Fruit fly (Drosophila melanogaster) whole organism: ENCODE measurements around the gene TM9SF4.

Experiments used
- CG8478 ChIP-seq: fragments of >200 bp; optimal IDR thresholded peaks from 2 replicates; lab custom pipeline; 2018; ENCODE audit warnings: inconsistent platforms
- Dll ChIP-seq: fragments of >200 bp; optimal IDR thresholded peaks from 2 replicates; lab custom pipeline; 2017
- EcR ChIP-seq, 2 experiments: fragments of >200 bp; optimal IDR thresholded peaks; 2 replicates each; lab custom pipeline; 2017; ENCODE audit warnings: missing biosample characterization in 2 of 2, missing genetic modification characterization in 2 of 2, missing genetic modification reagents in 2 of 2
- pan ChIP-seq: fragments of >200 bp; optimal IDR thresholded peaks from 2 replicates; lab custom pipeline; 2017
- psq ChIP-seq: fragments of >200 bp; optimal IDR thresholded peaks from 2 replicates; lab custom pipeline; 2017
- usp ChIP-seq: fragments of >200 bp; optimal IDR thresholded peaks from 2 replicates; lab custom pipeline; 2017; ENCODE audit warnings: missing biosample characterization, missing genetic modification characterization, mixed read lengths

The TM9SF4 gene

DNA sequence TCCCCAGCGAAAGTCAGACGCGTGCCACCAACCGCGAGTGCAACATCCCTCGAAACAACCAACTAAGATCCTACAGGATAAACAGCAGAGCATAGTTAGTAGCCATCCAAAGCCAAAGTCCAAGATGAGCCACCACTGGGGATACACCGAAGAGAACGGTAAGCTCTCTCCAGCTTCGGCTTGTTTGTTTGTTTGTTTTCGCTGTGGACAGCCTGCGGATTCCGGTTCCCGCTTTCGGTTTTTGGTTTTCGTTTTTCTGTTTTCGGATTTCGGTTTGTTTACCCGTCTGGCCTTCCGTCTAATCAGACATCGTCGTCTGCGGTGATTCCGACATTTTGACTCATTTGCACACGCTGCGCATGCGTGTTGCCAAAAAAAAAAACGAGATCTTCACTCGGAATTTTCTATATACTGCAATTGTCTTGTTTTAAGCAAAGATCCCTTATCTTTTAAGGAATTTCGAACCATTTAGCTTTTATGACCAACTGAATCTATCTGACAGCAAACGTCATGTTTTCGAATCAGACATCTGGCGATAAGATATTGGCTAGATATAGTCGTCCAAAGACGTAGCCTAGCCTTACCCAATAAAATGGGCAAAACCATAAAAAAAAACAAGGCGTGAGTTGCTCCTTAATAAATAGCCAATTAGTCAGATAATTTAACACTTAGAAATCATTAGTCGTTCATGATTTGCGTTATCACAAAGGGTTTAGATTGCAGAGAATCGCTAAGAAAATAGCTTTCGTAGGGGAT lies 57.2 kb downstream of the TM9SF4 start:
- TF ChIP-seq psq (lab: Kevin White, UChicago) = no peak

DNA sequence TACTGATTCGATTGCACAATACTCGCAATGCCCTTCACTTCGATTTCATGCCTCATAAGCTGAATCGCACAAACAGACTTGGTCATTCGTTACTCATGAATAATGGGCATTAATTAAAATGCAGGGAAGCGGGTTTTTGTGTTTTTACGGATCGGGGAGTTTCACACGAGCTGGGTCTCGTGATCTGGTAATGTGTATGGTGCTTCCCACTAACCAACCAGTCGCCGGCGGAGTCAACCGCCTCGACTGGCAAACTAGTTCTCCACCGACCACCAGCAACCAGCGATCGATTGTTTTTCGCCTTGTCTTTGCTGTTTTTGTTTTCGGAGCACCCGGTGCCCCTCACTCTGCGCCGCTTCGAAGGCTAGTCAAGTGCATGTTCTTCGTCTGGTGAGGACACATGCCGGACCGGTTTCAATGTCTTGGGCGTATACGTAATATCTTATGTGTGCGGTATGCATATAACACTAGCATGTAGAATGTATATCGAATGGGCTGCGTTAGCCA lies 57.9 kb downstream of the TM9SF4 start:
- TF ChIP-seq usp (GFP tag; lab: Kevin White, UChicago) (no peak), CG8478 (lab: Kevin White, UChicago) (no peak), psq (lab: Kevin White, UChicago) (no peak), pan (lab: Kevin White, UChicago) (no peak), EcR (GFP tag; optimal IDR thresholded peaks at IDR 0.05; lab: Kevin White, UChicago) (no peak), Dll (lab: Kevin White, UChicago) (no peak)

DNA sequence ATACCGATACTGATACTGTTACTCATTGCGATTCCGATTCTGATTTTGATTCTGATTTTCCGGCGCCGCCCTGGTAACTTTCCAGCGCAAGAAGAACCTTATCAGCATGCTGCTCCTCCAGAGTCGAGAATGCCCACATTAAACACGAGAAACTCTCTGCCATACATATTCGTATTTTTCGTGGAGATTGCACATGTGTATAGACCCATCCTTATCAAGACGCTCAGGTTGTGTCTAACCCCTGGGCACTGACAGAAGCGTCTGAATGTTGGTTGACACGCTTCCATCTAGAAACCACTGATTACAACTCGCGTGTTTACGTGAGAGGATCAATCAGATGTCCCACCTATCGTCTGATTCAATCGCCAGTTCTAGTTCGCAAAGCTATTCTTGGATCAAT lies 58.4 kb downstream of the TM9SF4 start:
- no peak for TF ChIP-seq pan (lab: Kevin White, UChicago)

DNA sequence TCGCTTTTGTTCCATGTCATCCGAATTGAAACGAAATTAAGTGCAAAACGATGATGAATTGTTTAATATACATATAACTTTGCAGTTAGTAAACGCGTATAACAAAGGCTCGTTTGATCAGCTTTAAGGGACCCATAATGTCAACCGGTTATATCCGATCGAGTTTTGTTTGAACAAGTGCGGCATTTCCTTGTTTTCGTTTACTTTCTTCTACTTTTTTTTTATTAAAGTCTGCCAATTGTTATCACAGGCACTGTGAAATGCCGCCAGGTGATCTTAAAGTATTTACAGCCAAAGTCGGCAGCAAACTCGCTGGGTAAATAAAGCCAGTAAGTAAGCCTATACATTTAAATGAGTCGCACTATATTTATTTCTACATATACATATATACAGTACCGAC lies 60.3 kb downstream of the TM9SF4 start:
- TF ChIP-seq psq (lab: Kevin White, UChicago) (no peak), usp (GFP tag; lab: Kevin White, UChicago) (no peak)

DNA sequence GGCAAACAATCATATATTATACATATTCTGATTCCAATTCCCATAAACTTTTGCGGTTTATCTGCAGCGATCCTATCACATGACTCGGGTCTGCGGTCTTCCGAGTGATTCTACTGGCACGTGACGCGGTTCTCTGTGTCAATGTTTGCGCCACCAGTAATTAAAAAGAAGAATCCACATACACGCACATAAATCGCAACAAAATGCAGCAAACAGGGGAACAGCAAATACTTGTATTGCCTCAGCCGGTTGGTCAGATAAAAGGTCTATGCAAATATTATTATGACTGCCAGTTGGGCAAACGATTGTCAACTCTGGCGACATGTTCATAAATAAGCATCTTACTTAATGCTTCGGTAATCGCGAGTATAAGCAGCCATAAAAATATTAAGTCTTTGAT lies 61.2 kb downstream of the TM9SF4 start:
- TF ChIP-seq CG8478 (lab: Kevin White, UChicago) (no peak), Dll (lab: Kevin White, UChicago) (no peak), psq (lab: Kevin White, UChicago) (no peak), usp (GFP tag; lab: Kevin White, UChicago) (no peak), pan (lab: Kevin White, UChicago) (no peak), EcR (GFP tag; optimal IDR thresholded peaks at IDR 0.05; lab: Kevin White, UChicago) (no peak)

DNA sequence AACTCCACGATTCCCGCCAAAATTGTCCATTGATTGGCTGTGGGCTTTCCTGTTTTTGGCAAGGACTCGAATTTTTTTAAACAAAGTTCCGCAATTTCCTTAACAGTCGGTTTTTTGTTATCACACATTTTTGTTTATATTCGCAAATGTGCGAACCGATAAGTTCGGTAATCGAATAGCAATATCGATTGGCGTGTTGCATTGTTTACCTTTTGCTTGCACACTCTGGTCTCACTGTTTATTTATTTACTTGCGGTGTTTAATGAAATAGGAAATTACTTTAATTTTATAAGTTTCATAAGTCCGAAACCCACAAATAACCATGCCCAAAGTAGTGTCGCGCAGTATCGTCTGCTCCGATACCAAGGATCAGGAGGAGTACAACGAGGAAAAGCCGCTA lies 64.6 kb downstream of the TM9SF4 start, which contains the start of the genes Adat1 and CG16865:
Gene Adat1 (minus strand): TSS at position 152 of the 400 bp plus-strand sequence.
Gene CG16865 (plus strand): TSS at position 200 of the 400 bp plus-strand sequence.
- TF ChIP-seq EcR (GFP tag; optimal IDR thresholded peaks at IDR 0.05; lab: Kevin White, UChicago) (no peak), usp (GFP tag; lab: Kevin White, UChicago) (no peak), CG8478 (lab: Kevin White, UChicago) (no peak), psq (lab: Kevin White, UChicago) (no peak), Dll (lab: Kevin White, UChicago) (no peak), pan (lab: Kevin White, UChicago) (no peak)

DNA sequence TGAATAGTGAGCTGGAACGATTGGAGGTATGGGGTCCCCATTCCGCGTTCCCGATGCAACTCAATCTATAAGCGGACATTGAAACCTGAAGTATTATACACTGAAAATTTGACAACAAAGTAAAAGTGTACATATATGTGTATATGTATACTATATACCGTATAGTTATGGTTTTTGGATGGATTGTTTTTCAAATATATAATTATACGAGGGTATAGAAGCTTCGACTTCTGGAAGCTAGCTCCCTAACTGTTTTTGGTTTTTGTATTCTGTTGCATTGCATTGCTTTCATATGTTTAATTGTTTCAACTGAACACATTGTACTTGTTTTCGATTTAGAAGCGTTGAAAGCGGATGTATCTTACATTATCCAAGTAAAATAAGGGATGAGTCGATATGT lies 66.4 kb downstream of the TM9SF4 start, which contains the start of gene CG16888:
Gene CG16888 (minus strand): TSS at position 101 of the 400 bp plus-strand sequence.
- TF ChIP-seq usp (GFP tag; lab: Kevin White, UChicago) (no peak), pan (lab: Kevin White, UChicago) (no peak), CG8478 (lab: Kevin White, UChicago) (no peak), psq (lab: Kevin White, UChicago) (no peak), EcR (GFP tag; optimal IDR thresholded peaks at IDR 0.05; lab: Kevin White, UChicago) (no peak), Dll (lab: Kevin White, UChicago) (no peak)

DNA sequence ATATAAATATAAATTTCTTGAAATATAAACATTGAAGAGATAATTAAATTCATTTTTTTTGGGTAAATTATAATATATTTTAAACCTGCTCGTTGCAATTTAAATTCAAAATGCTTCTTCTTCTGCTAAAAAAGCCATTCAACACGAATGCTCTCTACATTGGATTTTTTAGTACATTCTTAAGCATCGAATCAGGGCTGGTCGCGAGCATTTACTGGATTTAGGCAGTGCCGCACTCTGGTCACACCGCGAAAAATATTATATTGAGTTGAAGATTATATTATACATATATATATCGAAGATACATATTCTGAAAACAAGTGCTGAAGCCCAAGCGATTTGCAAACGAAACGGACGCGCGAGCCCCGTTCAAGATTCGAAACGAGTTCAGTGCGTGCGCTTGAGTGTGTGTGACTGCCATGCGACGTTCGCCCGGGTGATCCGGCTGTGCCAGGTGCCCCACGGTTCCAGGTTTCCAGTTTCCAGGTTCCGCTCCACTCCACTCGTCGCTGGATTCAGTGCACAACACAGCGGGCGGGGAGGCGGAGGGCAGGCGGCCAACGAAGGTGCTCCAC lies 66.9 kb downstream of the TM9SF4 start, which contains the start of gene Sos:
Gene Sos (plus strand): TSS at position 213 of the 575 bp plus-strand sequence.
- TF ChIP-seq psq (lab: Kevin White, UChicago) = no peak
- no peak for TF ChIP-seq pan (lab: Kevin White, UChicago)
- TF ChIP-seq Dll (lab: Kevin White, UChicago) = no peak
- TF ChIP-seq usp (GFP tag; lab: Kevin White, UChicago) = no peak
- TF ChIP-seq EcR (GFP tag; optimal IDR thresholded peaks at IDR 0.05; lab: Kevin White, UChicago) = no peak
- TF ChIP-seq CG8478 (lab: Kevin White, UChicago) = no peak

DNA sequence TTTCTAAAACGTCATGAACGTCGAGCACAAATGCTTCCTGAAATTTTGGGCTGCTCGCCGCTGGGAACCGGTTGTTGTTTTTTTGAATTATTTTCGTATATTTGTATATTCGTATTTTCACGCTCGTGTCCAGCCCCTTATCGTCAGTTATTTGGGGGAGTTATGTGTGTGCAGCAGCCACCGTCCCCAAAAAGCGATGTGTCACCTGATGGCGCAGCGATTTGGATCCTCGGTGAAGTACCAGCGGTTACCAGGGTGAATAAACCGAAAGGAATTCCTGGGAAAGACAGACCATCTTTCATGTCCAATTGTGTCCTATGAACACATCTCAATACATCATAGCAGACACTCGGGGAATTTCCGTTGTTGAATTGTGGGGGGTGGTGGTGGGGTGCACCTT lies 73.4 kb downstream of the TM9SF4 start:
- TF ChIP-seq Dll (lab: Kevin White, UChicago) = no peak
- no peak for TF ChIP-seq pan (lab: Kevin White, UChicago)
- TF ChIP-seq EcR (GFP tag; optimal IDR thresholded peaks at IDR 0.05; lab: Kevin White, UChicago) = no peak
- TF ChIP-seq usp (GFP tag; lab: Kevin White, UChicago) = no peak
- TF ChIP-seq psq (lab: Kevin White, UChicago) = no peak
- no peak for TF ChIP-seq CG8478 (lab: Kevin White, UChicago)

DNA sequence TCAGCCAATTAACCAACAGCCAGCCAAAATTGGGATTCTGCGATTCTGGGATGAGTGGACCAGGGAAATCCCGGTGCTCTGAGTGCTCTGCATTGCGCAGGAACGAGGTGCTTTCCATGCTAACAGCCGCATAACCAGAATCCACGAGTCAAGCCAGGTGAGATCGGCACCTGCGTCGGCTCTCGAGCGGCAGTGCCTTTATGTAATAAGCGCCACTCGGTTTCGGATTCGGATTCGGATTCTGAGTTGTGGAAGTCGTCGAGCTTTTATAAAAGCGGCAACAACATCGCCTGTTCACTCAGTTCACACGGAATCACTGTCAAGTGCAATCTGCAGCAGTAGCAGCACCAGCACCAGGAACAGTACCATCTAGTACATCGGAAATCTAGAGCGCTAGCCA lies 74.2 kb downstream of the TM9SF4 start, which contains the start of gene b:
Gene b (plus strand): TSS at position 301 of the 400 bp plus-strand sequence.
- TF ChIP-seq EcR (GFP tag; optimal IDR thresholded peaks at IDR 0.05; lab: Kevin White, UChicago) (no peak), CG8478 (lab: Kevin White, UChicago) (no peak), Dll (lab: Kevin White, UChicago) (no peak), usp (GFP tag; lab: Kevin White, UChicago) (no peak), pan (lab: Kevin White, UChicago) (no peak), psq (lab: Kevin White, UChicago) (no peak)
